Worm (Caenorhabditis elegans) whole organism, L4 larva: Measurements from ENCODE around the gene gtf-2H2C.
A peak's percentile ranks its signal among the peaks of the same experiment; 100 is the strongest.

Experiments
- F10B5.3 ChIP-seq: sonication (generic microtip); optimal IDR thresholded peaks from 2 replicates; lab custom pipeline; 2016; ENCODE audit warnings: mild to moderate bottlenecking, missing genetic modification characterization, missing compliant biosample characterization
- F37D6.2 ChIP-seq: sonication (generic microtip); optimal IDR thresholded peaks from 2 replicates; lab custom pipeline; 2016; ENCODE audit warnings: mild to moderate bottlenecking, missing genetic modification characterization, missing compliant biosample characterization
- F44E2.7 ChIP-seq: fragments of 200-800 bp; sonication (Bioruptor generic); IDR thresholded peaks from 2 replicates; pipeline ENCODE4 v2.1.2; 2022; ENCODE audit warnings: missing genetic modification characterization, missing compliant biosample characterization
- F49E8.2 ChIP-seq: sonication (generic microtip); optimal IDR thresholded peaks from 2 replicates; lab custom pipeline; 2016; ENCODE audit warnings: missing compliant biosample characterization, mild to moderate bottlenecking, missing genetic modification characterization, borderline replicate concordance
- T20F7.1 ChIP-seq: fragments of 200-800 bp; sonication (Bioruptor generic); optimal IDR thresholded peaks from 2 replicates; lab custom pipeline; 2018; ENCODE audit warnings: mild to moderate bottlenecking, missing genetic modification characterization, missing compliant biosample characterization
- T26A8.4 ChIP-seq: fragments of 200-800 bp; sonication (Bioruptor generic); IDR thresholded peaks from 2 replicates; pipeline ENCODE4 v1.3.6; 2022; ENCODE audit warnings: missing genetic modification characterization, missing compliant biosample characterization
- Y105C5A.15 ChIP-seq: fragments of 200-800 bp; sonication (Bioruptor generic); IDR thresholded peaks from 2 replicates; pipeline ENCODE4 v1.3.6; 2022; ENCODE audit warnings: missing genetic modification characterization, missing compliant biosample characterization
- Y5F2A.4 ChIP-seq: fragments of 200-800 bp; sonication (Bioruptor generic); optimal IDR thresholded peaks from 2 replicates; lab custom pipeline; 2018; ENCODE audit warnings: mild to moderate bottlenecking, missing genetic modification characterization, missing compliant biosample characterization
- ZK337.2 ChIP-seq: fragments of 200-800 bp; sonication (Bioruptor generic); IDR thresholded peaks from 2 replicates; pipeline ENCODE4 v1.3.6; 2022; ENCODE audit warnings: missing genetic modification reagents, missing genetic modification characterization, missing compliant biosample characterization
- attf-4 ChIP-seq: sonication (generic microtip); optimal IDR thresholded peaks from 3 replicates; lab custom pipeline; 2017; ENCODE audit warnings: missing biosample characterization, missing genetic modification characterization
- ceh-20 ChIP-seq: fragments of 200-800 bp; sonication (Bioruptor generic); IDR thresholded peaks from 2 replicates; pipeline ENCODE4 v1.3.6; 2022; ENCODE audit warnings: missing genetic modification reagents, missing genetic modification characterization, missing compliant biosample characterization
- ceh-82 ChIP-seq: sonication (generic microtip); optimal IDR thresholded peaks from 2 replicates; lab custom pipeline; 2017; ENCODE audit warnings: missing biosample characterization, missing genetic modification characterization
- cey-2 ChIP-seq: sonication (generic microtip); optimal IDR thresholded peaks from 3 replicates; lab custom pipeline; 2017; ENCODE audit warnings: missing genetic modification characterization, mild to moderate bottlenecking, missing compliant biosample characterization, antibody characterized with exemption, borderline replicate concordance; ENCODE audit not compliant: insufficient read depth
- ctbp-1 ChIP-seq: fragments of 200-800 bp; sonication (Bioruptor generic); IDR thresholded peaks from 2 replicates; pipeline ENCODE4 v1.3.6; 2022; ENCODE audit warnings: missing genetic modification reagents, missing genetic modification characterization, missing compliant biosample characterization
- daf-16 ChIP-seq, 3 experiments: sonication (generic microtip); optimal IDR thresholded peaks; 2 replicates each; lab custom pipeline; 2016 to 2017; ENCODE audit warnings: missing genetic modification characterization in 3 of 3, missing genetic modification reagents in 3 of 3, mild to moderate bottlenecking in 2 of 3, missing compliant biosample characterization in 2 of 3, missing biosample characterization in 1 of 3, moderate library complexity in 1 of 3
- daf-8 ChIP-seq: fragments of 200-800 bp; sonication (Bioruptor generic); IDR thresholded peaks from 2 replicates; pipeline ENCODE4 v1.3.6; 2022; ENCODE audit warnings: missing genetic modification characterization, missing compliant biosample characterization
- duxl-1 ChIP-seq: sonication (generic microtip); optimal IDR thresholded peaks from 2 replicates; lab custom pipeline; 2016; ENCODE audit warnings: mild to moderate bottlenecking, missing genetic modification characterization, moderate library complexity, missing compliant biosample characterization; ENCODE audit not compliant: poor library complexity
- fos-1 ChIP-seq: fragments of 150-350 bp; optimal IDR thresholded peaks from 2 replicates; lab custom pipeline; 2014; ENCODE audit warnings: missing biosample characterization, missing genetic modification characterization
- gei-8 ChIP-seq: fragments of 200-800 bp; sonication (Bioruptor generic); optimal IDR thresholded peaks from 2 replicates; lab custom pipeline; 2018; ENCODE audit warnings: mild to moderate bottlenecking, missing genetic modification characterization, missing compliant biosample characterization
- hmg-1.1 ChIP-seq: fragments of 200-800 bp; sonication (Bioruptor generic); IDR thresholded peaks from 2 replicates; pipeline ENCODE4 v1.3.6; 2022; ENCODE audit warnings: missing genetic modification reagents, missing genetic modification characterization, missing compliant biosample characterization
- jun-1 ChIP-seq: fragments of 150-350 bp; optimal IDR thresholded peaks from 2 replicates; lab custom pipeline; 2014; ENCODE audit warnings: missing biosample characterization, missing genetic modification reagents, missing genetic modification characterization
- lim-7 ChIP-seq: fragments of 200-800 bp; sonication (Bioruptor generic); IDR thresholded peaks from 2 replicates; pipeline ENCODE4 v1.3.6; 2022; ENCODE audit warnings: missing genetic modification characterization, missing compliant biosample characterization
- lin-13 ChIP-seq: fragments of 150-350 bp; optimal IDR thresholded peaks from 2 replicates; lab custom pipeline; 2014; ENCODE audit warnings: missing biosample characterization, missing genetic modification reagents, missing genetic modification characterization
- lin-29 ChIP-seq: fragments of 200-800 bp; sonication (Bioruptor generic); IDR thresholded peaks from 2 replicates; pipeline ENCODE4 v1.3.6; 2022; ENCODE audit warnings: missing genetic modification reagents, missing genetic modification characterization, missing compliant biosample characterization
- lin-38 ChIP-seq: fragments of 200-800 bp; sonication (Bioruptor generic); IDR thresholded peaks from 2 replicates; pipeline ENCODE4 v1.3.6; 2022; ENCODE audit warnings: missing genetic modification reagents, missing genetic modification characterization, missing compliant biosample characterization
- lin-39 ChIP-seq: fragments of 150-350 bp; optimal IDR thresholded peaks from 2 replicates; lab custom pipeline; 2014; ENCODE audit warnings: missing biosample characterization, missing genetic modification reagents, missing genetic modification characterization
- lsy-2 ChIP-seq, 2 experiments: fragments of 150-350 bp in 1 of 2; sonication (generic microtip) in 1 of 2; optimal IDR thresholded peaks; 2 replicates each; lab custom pipeline; 2014 to 2017; ENCODE audit warnings: missing biosample characterization in 2 of 2, missing genetic modification characterization in 2 of 2
- madf-5 ChIP-seq, 2 experiments: fragments of 200-800 bp; sonication (Bioruptor generic); IDR thresholded peaks; 2 replicates each; pipeline ENCODE4 v1.3.6; 2022; ENCODE audit warnings: missing compliant biosample characterization in 2 of 2, missing genetic modification characterization in 2 of 2
- mdl-1 ChIP-seq, 2 experiments: fragments of 150-350 bp in 1 of 2; sonication (generic microtip) in 1 of 2; optimal IDR thresholded peaks; 2 replicates each; lab custom pipeline; 2014 to 2017; ENCODE audit warnings: missing biosample characterization in 2 of 2, missing genetic modification characterization in 2 of 2
- mep-1 ChIP-seq: fragments of 150-350 bp; sonication (generic microtip); optimal IDR thresholded peaks from 3 replicates; lab custom pipeline; 2014; ENCODE audit warnings: missing biosample characterization, missing genetic modification characterization
- mes-2 ChIP-seq: sonication (generic microtip); optimal IDR thresholded peaks from 2 replicates; lab custom pipeline; 2016; ENCODE audit warnings: missing genotype, mild to moderate bottlenecking, missing genetic modification characterization, missing compliant biosample characterization; ENCODE audit not compliant: poor library complexity, severe bottlenecking
- mxl-3 ChIP-seq: fragments of 200-800 bp; sonication (Bioruptor generic); optimal IDR thresholded peaks from 2 replicates; lab custom pipeline; 2018; ENCODE audit warnings: mild to moderate bottlenecking, missing genetic modification characterization, missing compliant biosample characterization
- nhr-10 ChIP-seq: fragments of 150-350 bp; optimal IDR thresholded peaks from 2 replicates; lab custom pipeline; 2014; ENCODE audit warnings: missing biosample characterization, missing genetic modification characterization
- nhr-102 ChIP-seq: sonication (generic microtip); optimal IDR thresholded peaks from 2 replicates; lab custom pipeline; 2016; ENCODE audit warnings: mild to moderate bottlenecking, missing genetic modification characterization, moderate library complexity, missing compliant biosample characterization
- nhr-111 ChIP-seq: fragments of 200-800 bp; sonication (Bioruptor generic); optimal IDR thresholded peaks from 2 replicates; lab custom pipeline; 2018; ENCODE audit warnings: mild to moderate bottlenecking, missing genetic modification characterization, missing compliant biosample characterization
- nhr-41 ChIP-seq: fragments of 200-800 bp; sonication (Bioruptor generic); IDR thresholded peaks from 2 replicates; pipeline ENCODE4 v1.3.6; 2022; ENCODE audit warnings: missing genetic modification reagents, missing genetic modification characterization, missing compliant biosample characterization
- nhr-42 ChIP-seq: fragments of 200-800 bp; sonication (Bioruptor generic); IDR thresholded peaks from 2 replicates; pipeline ENCODE4 v1.3.6; 2022; ENCODE audit warnings: missing genetic modification characterization, missing compliant biosample characterization
- nhr-48 ChIP-seq: sonication (generic microtip); optimal IDR thresholded peaks from 2 replicates; lab custom pipeline; 2016; ENCODE audit warnings: mild to moderate bottlenecking, missing genetic modification characterization, missing compliant biosample characterization
- pha-4 ChIP-seq, 2 experiments: fragments of 150-350 bp in 1 of 2; fragments of 200-800 bp in 1 of 2; sonication (Bioruptor generic) in 1 of 2; IDR thresholded peaks in 1 of 2; optimal IDR thresholded peaks in 1 of 2; 2 replicates each; pipeline versions ENCODE4 v1.3.6 to Lab custom; 2014 to 2022; ENCODE audit warnings: missing genetic modification characterization in 2 of 2, missing genetic modification reagents in 2 of 2, missing biosample characterization in 1 of 2, missing compliant biosample characterization in 1 of 2
- php-3 ChIP-seq: fragments of 200-800 bp; sonication (Bioruptor generic); IDR thresholded peaks from 2 replicates; pipeline ENCODE4 v1.3.6; 2022; ENCODE audit warnings: missing genetic modification reagents, missing genetic modification characterization, missing compliant biosample characterization
- pqm-1 ChIP-seq: sonication (generic microtip); optimal IDR thresholded peaks from 2 replicates; lab custom pipeline; 2017; ENCODE audit warnings: missing biosample characterization, missing genetic modification characterization
- saeg-2 ChIP-seq: fragments of 200-800 bp; sonication (Bioruptor generic); IDR thresholded peaks from 2 replicates; pipeline ENCODE4 v1.3.6; 2022; ENCODE audit warnings: missing genetic modification reagents, missing genetic modification characterization, missing compliant biosample characterization
- snpc-4 ChIP-seq: fragments of 150-350 bp; optimal IDR thresholded peaks from 2 replicates; lab custom pipeline; 2014; ENCODE audit warnings: missing biosample characterization, missing genetic modification characterization
- tag-97 ChIP-seq: fragments of 200-800 bp; sonication (Bioruptor generic); IDR thresholded peaks from 2 replicates; pipeline ENCODE4 v1.3.6; 2022; ENCODE audit warnings: missing genetic modification characterization, missing compliant biosample characterization
- vab-7 ChIP-seq: fragments of 200-800 bp; sonication (Bioruptor generic); IDR thresholded peaks from 2 replicates; pipeline ENCODE4 v1.3.6; 2022; ENCODE audit warnings: missing genetic modification reagents, missing genetic modification characterization, missing compliant biosample characterization
- zag-1 ChIP-seq: fragments of 150-350 bp; optimal IDR thresholded peaks from 2 replicates; lab custom pipeline; 2014; ENCODE audit warnings: missing biosample characterization, missing genetic modification characterization
- zfp-3 ChIP-seq: fragments of 200-800 bp; sonication (Bioruptor generic); conservative IDR thresholded peaks from 2 replicates; pipeline ENCODE4 v1.3.6; 2022; ENCODE audit warnings: missing genetic modification reagents, missing genetic modification characterization, missing compliant biosample characterization
- zip-11 ChIP-seq: fragments of 200-800 bp; sonication (Bioruptor generic); IDR thresholded peaks from 2 replicates; pipeline ENCODE4 v1.3.6; 2022; ENCODE audit warnings: missing genetic modification characterization, missing compliant biosample characterization
- zip-2 ChIP-seq: fragments of 150-350 bp; optimal IDR thresholded peaks from 2 replicates; lab custom pipeline; 2014; ENCODE audit warnings: missing biosample characterization, missing genetic modification characterization

gtf-2H2C gene

ce11 chrIII:10123586-10124233 lies 33.1 kb upstream of the gtf-2H2C start, which contains the start of gene ttll-4 (continued):
- no peak for TF ChIP-seq F44E2.7 (GFP tag; lab: Robert Waterston, UW)
- peak; percentile 55 for TF ChIP-seq ceh-20 (GFP tag; lab: Robert Waterston, UW)
- peak; percentile 87 for TF ChIP-seq vab-7 (GFP tag; lab: Robert Waterston, UW)
- no peak for TF ChIP-seq duxl-1 (tag; lab: Kevin White, UChicago)
- no peak for TF ChIP-seq zip-2 (tag; lab: Kevin White, UChicago)
- TF ChIP-seq lsy-2 (tag; optimal IDR thresholded peaks at IDR 0.05; lab: Kevin White, UChicago) = peak in 1 of 2 experiments; percentile 62
- no peak for TF ChIP-seq madf-5 (GFP tag; IDR thresholded peaks at IDR 0.05; lab: Robert Waterston, UW)
- no peak for TF ChIP-seq nhr-41 (GFP tag; lab: Robert Waterston, UW)
- peak; percentile 53 for TF ChIP-seq ctbp-1 (GFP tag; lab: Robert Waterston, UW)
- TF ChIP-seq ZK337.2 = no peak
- TF ChIP-seq nhr-10 = no peak
- no peak; the same call in 1 of the 2 replicates for TF ChIP-seq T26A8.4 (GFP tag; lab: Robert Waterston, UW)
- peak; percentile 94 for TF ChIP-seq mes-2 (tag; lab: Kevin White, UChicago)
- no peak for TF ChIP-seq F49E8.2
- no peak for TF ChIP-seq fos-1 (tag; lab: Kevin White, UChicago)
- TF ChIP-seq php-3 = no peak
- TF ChIP-seq Y5F2A.4 = no peak
- TF ChIP-seq gei-8 (GFP tag; lab: Kevin White, UChicago) = no peak
- TF ChIP-seq T20F7.1 (GFP tag; lab: Kevin White, UChicago) = peak; percentile 24
- TF ChIP-seq mxl-3 = no peak
- TF ChIP-seq lim-7 (GFP tag; lab: Robert Waterston, UW) = no peak
- TF ChIP-seq F37D6.2 (tag; lab: Kevin White, UChicago) = no peak
- TF ChIP-seq nhr-111 (GFP tag; lab: Kevin White, UChicago) = no peak
- TF ChIP-seq tag-97 (GFP tag; lab: Robert Waterston, UW) = no peak
- no peak for TF ChIP-seq lin-39 (tag; lab: Kevin White, UChicago)
- TF ChIP-seq hmg-1.1 (GFP tag; lab: Robert Waterston, UW) = peak; percentile 62; the same call in 1 of the 2 replicates
- TF ChIP-seq nhr-42 (GFP tag; lab: Robert Waterston, UW) = 0 out of 2 replicates have a peak, but pooled peaks have one; percentile 37
- no peak for TF ChIP-seq daf-16 (GFP tag; optimal IDR thresholded peaks at IDR 0.05; lab: Kevin White, UChicago)
- TF ChIP-seq daf-16 (tag; optimal IDR thresholded peaks at IDR 0.05; lab: Kevin White, UChicago) = no peak
- no peak for TF ChIP-seq saeg-2 (GFP tag; lab: Robert Waterston, UW)
- TF ChIP-seq zag-1 (tag; lab: Kevin White, UChicago) = no peak
- TF ChIP-seq pqm-1 (tag; lab: Kevin White, UChicago) = no peak
- no peak for TF ChIP-seq Y105C5A.15
- TF ChIP-seq lin-29 (GFP tag; lab: Robert Waterston, UW) = no peak
- TF ChIP-seq pha-4 (GFP tag; IDR thresholded peaks at IDR 0.05; lab: Robert Waterston, UW) = no peak
- TF ChIP-seq pha-4 (tag; optimal IDR thresholded peaks at IDR 0.05; lab: Kevin White, UChicago) = no peak
- TF ChIP-seq nhr-102 (tag; lab: Kevin White, UChicago) = no peak
- no peak for TF ChIP-seq F10B5.3 (tag; lab: Kevin White, UChicago)
- peak; percentile 95 for TF ChIP-seq lin-38 (GFP tag; lab: Robert Waterston, UW)
- peak; percentile 22 for TF ChIP-seq lin-13 (GFP tag; lab: Kevin White, UChicago)
- no peak for TF ChIP-seq daf-8
- TF ChIP-seq zip-11 (GFP tag; lab: Robert Waterston, UW) = no peak
- peak; percentile 39 for TF ChIP-seq mep-1 (tag; lab: Kevin White, UChicago)
- TF ChIP-seq zfp-3 (GFP tag; lab: Robert Waterston, UW) = no peak
- no peak for TF ChIP-seq attf-4 (tag; lab: Kevin White, UChicago)
- no peak for TF ChIP-seq nhr-48 (tag; lab: Kevin White, UChicago)
- TF ChIP-seq mdl-1 (tag; optimal IDR thresholded peaks at IDR 0.05; lab: Kevin White, UChicago) = no peak
- no peak for TF ChIP-seq cey-2 (tag; lab: Kevin White, UChicago)
- TF ChIP-seq snpc-4 (tag; lab: Kevin White, UChicago) = no peak
- TF ChIP-seq jun-1 (tag; lab: Kevin White, UChicago) = no peak
- no peak for TF ChIP-seq ceh-82 (tag; lab: Kevin White, UChicago)
